Fruit fly (Drosophila melanogaster): Measurements from ENCODE around the gene CG34427.

Gene CG34427

dm6 chr3L:8780723-8781296 lies 23.8 kb upstream of the CG34427 start:
- TF ChIP-seq dsx (GFP tag; optimal IDR thresholded peaks at IDR 0.05; ENCODE audit: poor library complexity, severe bottlenecking) (no peak), fkh (GFP tag; optimal IDR thresholded peaks at IDR 0.05) (peak; percentile 58)

DNA sequence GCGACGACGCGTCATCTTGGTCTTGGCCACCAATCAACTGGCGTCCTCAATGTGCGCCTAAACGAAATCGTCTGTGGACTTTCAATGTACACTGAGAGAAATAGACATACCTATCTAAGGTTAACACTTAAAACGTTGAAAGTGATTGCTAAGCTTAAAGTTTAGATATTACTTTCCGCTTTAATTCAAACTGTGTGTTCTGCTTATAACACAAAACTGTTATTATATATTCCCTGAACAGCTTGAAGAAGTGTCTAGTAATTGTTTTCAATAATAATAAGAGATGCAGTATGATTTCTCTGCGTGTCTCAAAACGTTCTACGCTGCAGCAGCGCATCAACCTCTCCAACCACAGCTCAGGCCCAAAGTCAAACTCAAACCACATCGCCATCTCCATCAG lies 22.6 kb upstream of the CG34427 start:
- TF ChIP-seq Blimp-1 (GFP tag; optimal IDR thresholded peaks at IDR 0.05), result no peak
- no peak for TF ChIP-seq CG3032 (tag; optimal IDR thresholded peaks at IDR 0.05)
- peak; percentile 35 for TF ChIP-seq CG8632 (GFP tag; optimal IDR thresholded peaks at IDR 0.05)
- peak; percentile 53 for TF ChIP-seq OdsH (GFP tag; optimal IDR thresholded peaks at IDR 0.05)
- no peak for TF ChIP-seq vri (GFP tag; optimal IDR thresholded peaks at IDR 0.05)
- TF ChIP-seq Ets96B (tag; optimal IDR thresholded peaks at IDR 0.05), result no peak
- peak; percentile 15 for TF ChIP-seq acj6 (GFP tag; optimal IDR thresholded peaks at IDR 0.05)
- TF ChIP-seq Met (GFP tag; optimal IDR thresholded peaks at IDR 0.05), result no peak
- TF ChIP-seq CG10631 (GFP tag; optimal IDR thresholded peaks at IDR 0.05), result peak; percentile 29
- TF ChIP-seq CG8319 (GFP tag; optimal IDR thresholded peaks at IDR 0.05), result no peak
- no peak for TF ChIP-seq fkh (GFP tag; optimal IDR thresholded peaks at IDR 0.05)
- peak; percentile 14 for TF ChIP-seq CG31627 (GFP tag; optimal IDR thresholded peaks at IDR 0.05)
- TF ChIP-seq CG11294 (GFP tag; IDR thresholded peaks at IDR 0.05), result no peak
- TF ChIP-seq Hr39 (GFP tag; optimal IDR thresholded peaks at IDR 0.05), result peak; percentile 47
- no peak for TF ChIP-seq CG9139 (GFP tag; optimal IDR thresholded peaks at IDR 0.05)
- no peak for TF ChIP-seq spab (GFP tag; optimal IDR thresholded peaks at IDR 0.05)
- TF ChIP-seq CG4318 (GFP tag; optimal IDR thresholded peaks at IDR 0.05), result peak; percentile 87
- TF ChIP-seq topi (GFP tag; optimal IDR thresholded peaks at IDR 0.05), result peak; percentile 32
- TF ChIP-seq Lpt (GFP tag; optimal IDR thresholded peaks at IDR 0.05), result peak; percentile 63
- peak; percentile 93 for TF ChIP-seq CG32006 (GFP tag; optimal IDR thresholded peaks at IDR 0.05)
- TF ChIP-seq CG8119 (GFP tag; IDR thresholded peaks at IDR 0.05), result peak; percentile 73
- no peak for TF ChIP-seq CG1621 (tag; optimal IDR thresholded peaks at IDR 0.05)
- peak; percentile 48 for TF ChIP-seq pdm3 (GFP tag; optimal IDR thresholded peaks at IDR 0.05)
- peak; percentile 57 for TF ChIP-seq achi (GFP tag; optimal IDR thresholded peaks at IDR 0.05)
- no peak for TF ChIP-seq CG16779 (tag; optimal IDR thresholded peaks at IDR 0.05)
- TF ChIP-seq CG10669 (GFP tag; optimal IDR thresholded peaks at IDR 0.05), result peak; percentile 15
- TF ChIP-seq Sox15 (GFP tag; optimal IDR thresholded peaks at IDR 0.05), result no peak
- peak; percentile 56 for TF ChIP-seq esn (GFP tag; optimal IDR thresholded peaks at IDR 0.05)
- TF ChIP-seq Sox102F (GFP tag; optimal IDR thresholded peaks at IDR 0.05), result no peak
- peak; percentile 73 for TF ChIP-seq CG15336 (GFP tag; IDR thresholded peaks at IDR 0.05)
- TF ChIP-seq salr (GFP tag; optimal IDR thresholded peaks at IDR 0.05), result peak in 1 of 2 experiments; percentile 72
- no peak for TF ChIP-seq Smox (GFP tag; optimal IDR thresholded peaks at IDR 0.05)
- peak; percentile 6 for TF ChIP-seq fd59A (GFP tag; optimal IDR thresholded peaks at IDR 0.05)
- peak; percentile 35; the same call in 1 of the 3 replicates for TF ChIP-seq CG6163 (GFP tag; IDR thresholded peaks at IDR 0.05)
- TF ChIP-seq ss (GFP tag; optimal IDR thresholded peaks at IDR 0.05), result no peak
- TF ChIP-seq CG11902 (GFP tag; optimal IDR thresholded peaks at IDR 0.05), result peak; percentile 0
- TF ChIP-seq Eip78C (GFP tag), result peak; percentile 89
- TF ChIP-seq Ets21C (GFP tag; optimal IDR thresholded peaks at IDR 0.05), result no peak
- no peak for TF ChIP-seq Eip93F (GFP tag; optimal IDR thresholded peaks at IDR 0.05)
- TF ChIP-seq CG3919 (GFP tag; optimal IDR thresholded peaks at IDR 0.05), result peak; percentile 66
- TF ChIP-seq Sox14 (GFP tag; optimal IDR thresholded peaks at IDR 0.05), result peak; percentile 61
- TF ChIP-seq svp (GFP tag), result peak; percentile 6
- peak; percentile 34 for TF ChIP-seq CG6792 (GFP tag; optimal IDR thresholded peaks at IDR 0.05)
- TF ChIP-seq Hr38 (GFP tag; optimal IDR thresholded peaks at IDR 0.05), result no peak
- no peak for TF ChIP-seq CG6854 (GFP tag; optimal IDR thresholded peaks at IDR 0.05)
- TF ChIP-seq dsx (GFP tag; optimal IDR thresholded peaks at IDR 0.05; ENCODE audit: poor library complexity, severe bottlenecking), result no peak
- peak; percentile 43 for TF ChIP-seq lz (GFP tag; optimal IDR thresholded peaks at IDR 0.05)
- peak; percentile 47 for TF ChIP-seq CG11762 (GFP tag; optimal IDR thresholded peaks at IDR 0.05; ENCODE audit: insufficient read depth)
- TF ChIP-seq net (GFP tag; optimal IDR thresholded peaks at IDR 0.05), result peak; percentile 17
